Fruit fly (Drosophila melanogaster) whole organism, embryonic: Measurements from ENCODE around the gene Pkg21D.

Experiments
- ATbp ChIP-seq: fragments of 200-800 bp; sonication (Bioruptor generic); optimal IDR thresholded peaks from 2 replicates; lab custom pipeline; 2017; ENCODE audit warnings: missing biosample characterization, mild to moderate bottlenecking, missing genetic modification characterization, missing genetic modification reagents
- Atf-2 ChIP-seq: fragments of 200-800 bp; sonication (Bioruptor generic); optimal IDR thresholded peaks from 2 replicates; lab custom pipeline; 2016; ENCODE audit warnings: missing biosample characterization, missing genetic modification characterization
- Atf3 ChIP-seq: fragments of 200-800 bp; sonication (Bioruptor generic); optimal IDR thresholded peaks from 3 replicates; lab custom pipeline; 2016; ENCODE audit warnings: missing biosample characterization, missing genetic modification characterization
- Awh ChIP-seq: fragments of 200-800 bp; sonication (Bioruptor generic); IDR thresholded peaks from 2 replicates; pipeline ENCODE4, ENCODE4 v1.3.6; 2022; ENCODE audit warnings: missing biosample characterization, missing genetic modification characterization
- B-H2 ChIP-seq: fragments of 200-800 bp; sonication (Bioruptor generic); optimal IDR thresholded peaks from 2 replicates; lab custom pipeline; 2018; ENCODE audit warnings: missing biosample characterization, mild to moderate bottlenecking, missing genetic modification characterization
- CG10654 ChIP-seq: fragments of 200-800 bp; sonication (Bioruptor generic); optimal IDR thresholded peaks from 2 replicates; lab custom pipeline; 2016; ENCODE audit warnings: missing biosample characterization, missing genetic modification characterization
- CG11247 ChIP-seq: fragments of 200-800 bp; sonication (Bioruptor generic); IDR thresholded peaks from 2 replicates; pipeline ENCODE4 v1.3.6; 2022; ENCODE audit warnings: missing biosample characterization, missing genetic modification characterization
- CG11696 ChIP-seq: fragments of 200-800 bp; sonication (Bioruptor generic); IDR thresholded peaks from 2 replicates; pipeline ENCODE4 v1.3.6; 2022; ENCODE audit warnings: missing biosample characterization, missing genetic modification characterization
- CG12299 ChIP-seq: fragments of 200-800 bp; sonication (Bioruptor generic); optimal IDR thresholded peaks from 2 replicates; lab custom pipeline; 2018; ENCODE audit warnings: missing biosample characterization, mild to moderate bottlenecking, missing genetic modification characterization
- CG15479 ChIP-seq: fragments of 200-800 bp; sonication (Bioruptor generic); optimal IDR thresholded peaks from 3 replicates; lab custom pipeline; 2019; ENCODE audit warnings: missing biosample characterization, mild to moderate bottlenecking, missing genetic modification characterization, moderate library complexity
- CG15696 ChIP-seq: fragments of 200-800 bp; sonication (Bioruptor generic); optimal IDR thresholded peaks from 2 replicates; lab custom pipeline; 2019; ENCODE audit warnings: missing biosample characterization, mild to moderate bottlenecking, missing genetic modification characterization, moderate library complexity
- CG17328 ChIP-seq: fragments of 200-800 bp; sonication (Bioruptor generic); IDR thresholded peaks from 2 replicates; pipeline ENCODE4 v1.3.6; 2022; ENCODE audit warnings: missing biosample characterization, missing genetic modification characterization
- CG17912 ChIP-seq: fragments of 200-800 bp; sonication (Bioruptor generic); optimal IDR thresholded peaks from 2 replicates; lab custom pipeline; 2018; ENCODE audit warnings: missing biosample characterization, mild to moderate bottlenecking, missing genetic modification characterization
- CG31365 ChIP-seq: fragments of 200-800 bp; sonication (Bioruptor generic); optimal IDR thresholded peaks from 2 replicates; lab custom pipeline; 2018; ENCODE audit warnings: missing biosample characterization, mild to moderate bottlenecking, missing genetic modification characterization
- CG5180 ChIP-seq: fragments of 200-800 bp; sonication (Bioruptor generic); optimal IDR thresholded peaks from 3 replicates; lab custom pipeline; 2017; ENCODE audit warnings: missing biosample characterization, missing genetic modification characterization, mild to moderate bottlenecking, moderate library complexity, missing genetic modification reagents
- CG6272 ChIP-seq: fragments of 200-800 bp; sonication (Bioruptor generic); IDR thresholded peaks from 2 replicates; pipeline ENCODE4 v1.3.6; 2022; ENCODE audit warnings: missing biosample characterization, missing genetic modification characterization
- CG6813 ChIP-seq: fragments of 200-800 bp; sonication (Bioruptor generic); optimal IDR thresholded peaks from 2 replicates; lab custom pipeline; 2017; ENCODE audit warnings: missing biosample characterization, missing genetic modification characterization, mild to moderate bottlenecking, moderate library complexity, missing genetic modification reagents
- CG6854 ChIP-seq: fragments of 200-800 bp; sonication (Bioruptor generic); optimal IDR thresholded peaks from 3 replicates; lab custom pipeline; 2017; ENCODE audit warnings: missing biosample characterization, mild to moderate bottlenecking, missing genetic modification characterization
- CG7745 ChIP-seq: fragments of 200-800 bp; sonication (Bioruptor generic); optimal IDR thresholded peaks from 2 replicates; lab custom pipeline; 2018; ENCODE audit warnings: missing biosample characterization, mild to moderate bottlenecking, missing genetic modification characterization, moderate library complexity
- CG9609 ChIP-seq: fragments of 200-800 bp; sonication (Bioruptor generic); optimal IDR thresholded peaks from 3 replicates; lab custom pipeline; 2016; ENCODE audit warnings: missing biosample characterization, missing genetic modification characterization
- Dfd ChIP-seq, 2 experiments: fragments of >200 bp; optimal IDR thresholded peaks; 2 replicates each; lab custom pipeline; 2017; ENCODE audit warnings: missing biosample characterization in 2 of 2, missing genetic modification characterization in 2 of 2
- Doc3 ChIP-seq: fragments of 200-800 bp; sonication (Bioruptor generic); IDR thresholded peaks from 3 replicates; pipeline ENCODE4 v1.3.6; 2022; ENCODE audit warnings: missing biosample characterization, missing genetic modification characterization; ENCODE audit not compliant: partially characterized antibody
- Dp ChIP-seq: fragments of 200-800 bp; sonication (Bioruptor generic); optimal IDR thresholded peaks from 2 replicates; lab custom pipeline; 2018; ENCODE audit warnings: missing biosample characterization, mild to moderate bottlenecking, missing genetic modification characterization, moderate library complexity
- Gsc ChIP-seq: fragments of 200-800 bp; sonication (Bioruptor generic); IDR thresholded peaks from 2 replicates; pipeline ENCODE4 v1.3.6; 2022; ENCODE audit warnings: missing biosample characterization, missing genetic modification characterization
- HHEX ChIP-seq: fragments of 200-800 bp; sonication (Bioruptor generic); optimal IDR thresholded peaks from 3 replicates; lab custom pipeline; 2017; ENCODE audit warnings: missing biosample characterization, mild to moderate bottlenecking, missing genetic modification characterization, missing genetic modification reagents
- Hr3 ChIP-seq: fragments of 200-800 bp; sonication (Bioruptor generic); optimal IDR thresholded peaks from 3 replicates; lab custom pipeline; 2016; ENCODE audit warnings: missing biosample characterization, missing genetic modification characterization
- Hr39 ChIP-seq: fragments of >200 bp; optimal IDR thresholded peaks from 2 replicates; lab custom pipeline; 2017
- Sin3A ChIP-seq: fragments of >200 bp; optimal IDR thresholded peaks from 2 replicates; lab custom pipeline; 2018
- Tbp ChIP-seq: fragments of >200 bp; optimal IDR thresholded peaks from 2 replicates; lab custom pipeline; 2018; ENCODE audit warnings: missing biosample characterization, missing genetic modification characterization
- crp ChIP-seq, 2 experiments: fragments of 200-800 bp; sonication (Bioruptor generic); optimal IDR thresholded peaks; 2 replicates in 1 of 2; 3 replicates in 1 of 2; lab custom pipeline; 2017; ENCODE audit warnings: missing biosample characterization in 2 of 2, missing genetic modification characterization in 2 of 2, mild to moderate bottlenecking in 1 of 2, moderate library complexity in 1 of 2
- dimm ChIP-seq: fragments of 200-800 bp; sonication (Bioruptor generic); IDR thresholded peaks from 2 replicates; pipeline ENCODE4 v1.3.6; 2022; ENCODE audit warnings: missing biosample characterization, missing genetic modification characterization
- dm ChIP-seq: fragments of 200-800 bp; sonication (Bioruptor generic); optimal IDR thresholded peaks from 3 replicates; lab custom pipeline; 2016; ENCODE audit warnings: missing biosample characterization, missing genetic modification characterization
- fd102C ChIP-seq: fragments of 200-800 bp; sonication (Bioruptor generic); optimal IDR thresholded peaks from 2 replicates; lab custom pipeline; 2018; ENCODE audit warnings: missing biosample characterization, mild to moderate bottlenecking, missing genetic modification characterization, moderate library complexity
- ftz-f1 ChIP-seq: fragments of 200-800 bp; sonication (Bioruptor generic); optimal IDR thresholded peaks from 2 replicates; lab custom pipeline; 2016; ENCODE audit warnings: missing biosample characterization, missing genetic modification characterization
- fu2 ChIP-seq: fragments of 200-800 bp; sonication (Bioruptor generic); optimal IDR thresholded peaks from 2 replicates; lab custom pipeline; 2016; ENCODE audit warnings: missing biosample characterization, missing genetic modification characterization
- gfzf ChIP-seq: fragments of 200-800 bp; sonication (Bioruptor generic); optimal IDR thresholded peaks from 2 replicates; lab custom pipeline; 2016; ENCODE audit warnings: missing biosample characterization, mild to moderate bottlenecking, missing genetic modification characterization, moderate library complexity
- gt ChIP-seq: fragments of 200-800 bp; sonication (Bioruptor generic); IDR thresholded peaks from 2 replicates; pipeline ENCODE4 v1.3.6; 2022; ENCODE audit warnings: missing biosample characterization, missing genetic modification characterization
- inv ChIP-seq: fragments of 200-800 bp; sonication (Bioruptor generic); IDR thresholded peaks from 2 replicates; pipeline ENCODE4 v1.3.6; 2022; ENCODE audit warnings: missing biosample characterization, missing genetic modification characterization; ENCODE audit not compliant: partially characterized antibody
- jigr1 ChIP-seq: fragments of 200-800 bp; sonication (Bioruptor generic); IDR thresholded peaks from 3 replicates; pipeline ENCODE4 v1.3.6; 2022; ENCODE audit warnings: missing biosample characterization, missing genetic modification characterization
- kah ChIP-seq: fragments of 200-800 bp; sonication (Bioruptor generic); optimal IDR thresholded peaks from 2 replicates; lab custom pipeline; 2018; ENCODE audit warnings: missing biosample characterization, mild to moderate bottlenecking, missing genetic modification characterization
- lola ChIP-seq, 3 experiments: fragments of >200 bp in 2 of 3; fragments of 200-800 bp in 1 of 3; sonication (Bioruptor generic) in 1 of 3; optimal IDR thresholded peaks; 2 replicates each; lab custom pipeline; 2017 to 2019; ENCODE audit warnings: missing biosample characterization in 3 of 3, missing genetic modification characterization in 3 of 3, mild to moderate bottlenecking in 1 of 3, moderate library complexity in 1 of 3
- oc ChIP-seq: fragments of 200-800 bp; sonication (Bioruptor generic); optimal IDR thresholded peaks from 2 replicates; lab custom pipeline; 2018; ENCODE audit warnings: missing biosample characterization, mild to moderate bottlenecking, missing genetic modification characterization, moderate library complexity
- pnt ChIP-seq: fragments of 200-800 bp; sonication (Bioruptor generic); optimal IDR thresholded peaks from 3 replicates; lab custom pipeline; 2016; ENCODE audit warnings: missing biosample characterization, missing genetic modification characterization
- psq ChIP-seq: fragments of 200-800 bp; sonication (Bioruptor generic); optimal IDR thresholded peaks from 2 replicates; lab custom pipeline; 2017; ENCODE audit warnings: missing biosample characterization, missing genetic modification characterization
- scrt ChIP-seq: fragments of 200-800 bp; sonication (Bioruptor generic); optimal IDR thresholded peaks from 2 replicates; lab custom pipeline; 2018; ENCODE audit warnings: missing biosample characterization, mild to moderate bottlenecking, missing genetic modification characterization, moderate library complexity
- so ChIP-seq: fragments of 200-800 bp; sonication (Bioruptor generic); IDR thresholded peaks from 3 replicates; pipeline ENCODE4 v1.3.6; 2022; ENCODE audit warnings: missing biosample characterization, missing genetic modification characterization
- tio ChIP-seq: fragments of 200-800 bp; sonication (Bioruptor generic); optimal IDR thresholded peaks from 2 replicates; lab custom pipeline; 2017; ENCODE audit warnings: missing biosample characterization, missing genetic modification characterization, inconsistent platforms
- tup ChIP-seq: fragments of 200-800 bp; sonication (Bioruptor generic); optimal IDR thresholded peaks from 2 replicates; lab custom pipeline; 2016; ENCODE audit warnings: missing biosample characterization, mild to moderate bottlenecking, missing genetic modification characterization, moderate library complexity
- unpg ChIP-seq: fragments of 200-800 bp; sonication (Bioruptor generic); optimal IDR thresholded peaks from 3 replicates; lab custom pipeline; 2018; ENCODE audit warnings: missing biosample characterization, mild to moderate bottlenecking, missing genetic modification characterization, moderate library complexity
- zen ChIP-seq: fragments of 200-800 bp; sonication (Bioruptor generic); optimal IDR thresholded peaks from 3 replicates; lab custom pipeline; 2018; ENCODE audit warnings: missing biosample characterization, mild to moderate bottlenecking, missing genetic modification characterization, moderate library complexity

The Pkg21D gene

DNA sequence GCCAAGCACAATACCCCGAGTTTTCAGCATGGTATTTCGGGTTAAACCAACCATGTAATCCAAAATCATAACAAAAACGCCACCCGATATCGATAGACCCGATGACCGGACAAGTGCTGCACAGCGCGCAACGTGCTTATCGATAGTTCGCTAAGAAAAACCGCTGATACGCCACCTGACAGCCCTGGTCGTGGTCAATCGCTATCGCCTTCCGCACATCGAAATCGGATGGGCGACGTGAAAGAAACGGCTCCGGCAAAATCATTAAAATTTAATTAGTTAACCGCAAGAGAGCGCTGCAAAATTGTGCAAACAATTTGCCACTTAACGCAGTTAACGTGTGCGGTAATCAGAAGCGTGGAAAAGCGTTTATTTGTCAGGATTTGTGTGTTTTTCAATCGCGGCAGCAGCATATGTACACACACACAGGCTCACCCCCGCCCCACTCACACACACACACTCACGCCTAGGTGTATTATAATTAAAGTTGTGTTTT, 35.2 kb upstream of the Pkg21D start, which contains the start of the genes CG3862 and dock (continued):
- TF ChIP-seq CG15479 (peak; percentile 15), CG12299 (tag; lab: Kevin White, UChicago) (peak; percentile 66), psq (GFP tag; lab: Kevin White, UChicago) (peak; percentile 25), gfzf (GFP tag; lab: Kevin White, UChicago) (peak; percentile 48), Dp (GFP tag; lab: Kevin White, UChicago) (peak; percentile 74), tio (GFP tag; lab: Kevin White, UChicago) (no peak), Sin3A (lab: Kevin White, UChicago) (peak; percentile 77), Awh (no peak), CG6272 (GFP tag; lab: Robert Waterston, UW) (peak; percentile 63; the same call in 1 of the 2 replicates), unpg (peak; percentile 33), Atf-2 (GFP tag; lab: Kevin White, UChicago) (peak; percentile 10), HHEX (GFP tag; lab: Kevin White, UChicago) (no peak), CG6854 (GFP tag; lab: Kevin White, UChicago) (no peak), oc (tag; lab: Kevin White, UChicago) (peak; percentile 56), Hr3 (GFP tag; lab: Kevin White, UChicago) (peak; percentile 11), zen (peak; percentile 75), pnt (GFP tag; lab: Kevin White, UChicago) (peak; percentile 39), Dfd (GFP tag; optimal IDR thresholded peaks at IDR 0.05; lab: Kevin White, UChicago) (no peak), crp (GFP tag; optimal IDR thresholded peaks at IDR 0.05; lab: Kevin White, UChicago) (peak in 1 of 2 experiments; percentile 60), lola (GFP tag; optimal IDR thresholded peaks at IDR 0.05; lab: Kevin White, UChicago) (peak in 1 of 3 experiments; percentile 1), CG31365 (tag; lab: Kevin White, UChicago) (no peak), CG7745 (tag; lab: Kevin White, UChicago) (peak; percentile 56), fd102C (no peak), scrt (GFP tag; lab: Kevin White, UChicago) (peak; percentile 20), dm (GFP tag; lab: Kevin White, UChicago) (peak; percentile 66), CG11247 (GFP tag; lab: Robert Waterston, UW) (peak; percentile 56; the same call in 1 of the 2 replicates), CG11696 (no peak), tup (GFP tag; lab: Kevin White, UChicago) (no peak), gt (GFP tag; lab: Robert Waterston, UW) (no peak), Atf3 (GFP tag; lab: Kevin White, UChicago) (no peak), CG5180 (no peak), CG6813 (GFP tag; lab: Kevin White, UChicago) (peak; percentile 3), fu2 (peak; percentile 28), dimm (GFP tag; lab: Robert Waterston, UW) (no peak), Gsc (GFP tag; lab: Robert Waterston, UW) (no peak), B-H2 (peak; percentile 50), CG17328 (GFP tag; lab: Robert Waterston, UW) (0 out of 2 replicates have a peak, but pooled peaks have one; percentile 4), ftz-f1 (GFP tag; lab: Kevin White, UChicago) (peak; percentile 74), Tbp (peak; percentile 7), inv (peak; percentile 88), CG15696 (tag; lab: Kevin White, UChicago) (no peak), so (peak; percentile 13; the same call in 1 of the 3 replicates), Hr39 (lab: Kevin White, UChicago) (no peak), CG9609 (GFP tag; lab: Kevin White, UChicago) (peak; percentile 4), kah (GFP tag; lab: Kevin White, UChicago) (peak; percentile 20), Doc3 (GFP tag; lab: Robert Waterston, UW) (peak; percentile 84), jigr1 (GFP tag; lab: Robert Waterston, UW) (no peak), CG17912 (GFP tag; lab: Kevin White, UChicago) (peak; percentile 70), ATbp (GFP tag; lab: Kevin White, UChicago) (no peak), CG10654 (no peak)
